Fruit fly (Drosophila melanogaster): ENCODE results near the gene Npc2e.

Npc2e gene

dm6 chr3R:10097531-10098295 is 44.6 kb downstream of the Npc2e start:
- peak; percentile 54 for TF ChIP-seq ey (GFP tag; optimal IDR thresholded peaks at IDR 0.05)
- no peak for TF ChIP-seq tai (GFP tag; optimal IDR thresholded peaks at IDR 0.05)
- no peak for TF ChIP-seq Rel (GFP tag; optimal IDR thresholded peaks at IDR 0.05)
- peak; percentile 72 for TF ChIP-seq Rel (tag; optimal IDR thresholded peaks at IDR 0.05)
- TF ChIP-seq CrebA (GFP tag; optimal IDR thresholded peaks at IDR 0.05; ENCODE audit: borderline replicate concordance), result no peak
- TF ChIP-seq usp (GFP tag; optimal IDR thresholded peaks at IDR 0.05), result no peak
- TF ChIP-seq dl (GFP tag; optimal IDR thresholded peaks at IDR 0.05; ENCODE audit: insufficient read depth in 1 of 2, partially characterized antibody in 2 of 2), result no peak
- peak; percentile 57 for TF ChIP-seq h (GFP tag; optimal IDR thresholded peaks at IDR 0.05)
- TF ChIP-seq sv (GFP tag; optimal IDR thresholded peaks at IDR 0.05), result peak; percentile 51
- TF ChIP-seq N (GFP tag; optimal IDR thresholded peaks at IDR 0.05), result no peak
- TF ChIP-seq Mio (GFP tag; optimal IDR thresholded peaks at IDR 0.05), result no peak
- TF ChIP-seq Jra (GFP tag; optimal IDR thresholded peaks at IDR 0.05), result peak; percentile 23
- TF ChIP-seq fru (GFP tag; optimal IDR thresholded peaks at IDR 0.05), result peak; percentile 32
- no peak for TF ChIP-seq Dif (GFP tag; optimal IDR thresholded peaks at IDR 0.05; ENCODE audit: partially characterized antibody)
- TF ChIP-seq OdsH (GFP tag; optimal IDR thresholded peaks at IDR 0.05), result peak; percentile 38
- peak; percentile 22 for TF ChIP-seq Sp1 (GFP tag; optimal IDR thresholded peaks at IDR 0.05)
- peak in 1 of 2 experiments; percentile 57 for TF ChIP-seq foxo (GFP tag; optimal IDR thresholded peaks at IDR 0.05)
- no peak for TF ChIP-seq Myc (optimal IDR thresholded peaks at IDR 0.05)
- TF ChIP-seq HLH106 (tag; optimal IDR thresholded peaks at IDR 0.05), result peak; percentile 27
- no peak for TF ChIP-seq GATAd (GFP tag; optimal IDR thresholded peaks at IDR 0.05)
- peak; percentile 36 for TF ChIP-seq rgr (GFP tag; optimal IDR thresholded peaks at IDR 0.05)
- peak; percentile 7 for TF ChIP-seq dmrt93B (GFP tag; optimal IDR thresholded peaks at IDR 0.05)

- TF ChIP-seq Dfd (GFP tag; optimal IDR thresholded peaks at IDR 0.05), result no peak
- TF ChIP-seq br (GFP tag; optimal IDR thresholded peaks at IDR 0.05), result no peak
- TF ChIP-seq Vsx2 (GFP tag; optimal IDR thresholded peaks at IDR 0.05; ENCODE audit: partially characterized antibody), result no peak
- no peak for TF ChIP-seq Hr78 (GFP tag; optimal IDR thresholded peaks at IDR 0.05)
- TF ChIP-seq Hr83 (GFP tag; optimal IDR thresholded peaks at IDR 0.05; ENCODE audit: poor library complexity, severe bottlenecking), result no peak
- TF ChIP-seq ey (GFP tag; optimal IDR thresholded peaks at IDR 0.05), result no peak
Observed at dm6 chr3R:10098296-10098675, 45.2 kb downstream of the Npc2e start.

- TF ChIP-seq Abd-B (GFP tag; optimal IDR thresholded peaks at IDR 0.05) (no peak), Hr78 (GFP tag; optimal IDR thresholded peaks at IDR 0.05) (no peak), Rel (GFP tag; optimal IDR thresholded peaks at IDR 0.05) (no peak), Rel (tag; optimal IDR thresholded peaks at IDR 0.05) (peak; percentile 10), Vsx2 (GFP tag; optimal IDR thresholded peaks at IDR 0.05; ENCODE audit: partially characterized antibody) (no peak), sage (GFP tag; optimal IDR thresholded peaks at IDR 0.05) (no peak), GATAd (GFP tag; optimal IDR thresholded peaks at IDR 0.05) (no peak), CG32264 (GFP tag; optimal IDR thresholded peaks at IDR 0.05) (no peak), woc (GFP tag; optimal IDR thresholded peaks at IDR 0.05) (no peak), Sp1 (GFP tag; optimal IDR thresholded peaks at IDR 0.05) (no peak), h (GFP tag; optimal IDR thresholded peaks at IDR 0.05) (peak; percentile 32), Hr83 (GFP tag; optimal IDR thresholded peaks at IDR 0.05; ENCODE audit: poor library complexity, severe bottlenecking) (no peak), Mio (GFP tag; optimal IDR thresholded peaks at IDR 0.05) (no peak), brk (GFP tag; optimal IDR thresholded peaks at IDR 0.05) (no peak)
Observed at dm6 chr3R:10099401-10099848, 46.3 kb downstream of the Npc2e start.

DNA sequence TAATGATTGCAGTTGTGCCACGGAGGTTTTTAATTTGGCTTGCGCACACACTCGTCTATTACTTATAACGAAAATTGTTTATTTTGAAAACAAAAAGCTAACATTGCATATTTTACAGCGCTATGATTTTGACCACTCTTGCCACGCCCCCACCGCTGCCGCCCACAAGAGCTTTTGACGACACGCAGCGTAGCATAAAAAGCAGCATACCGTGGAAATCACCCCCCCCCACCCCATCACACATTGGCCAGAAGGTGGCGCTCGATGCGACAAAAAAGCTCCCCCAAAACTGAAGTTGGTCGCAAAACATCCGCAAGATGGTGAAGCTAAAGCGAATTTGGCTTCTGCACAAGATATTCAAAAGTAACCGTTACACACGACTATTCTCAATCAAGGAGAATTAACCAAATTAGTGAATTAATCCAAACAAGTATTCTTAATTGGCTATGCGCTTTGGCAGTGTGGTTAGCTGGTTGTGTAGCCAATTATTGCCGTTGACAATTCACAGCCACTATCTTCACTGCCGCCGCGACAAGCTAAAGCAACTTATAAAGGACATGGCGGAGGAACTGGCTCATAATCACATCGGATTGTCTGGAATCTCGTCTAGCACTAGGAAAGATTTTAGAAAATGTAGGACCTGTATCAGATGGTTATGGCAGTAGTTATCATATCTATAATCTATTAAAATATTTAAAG is 47.5 kb downstream of the Npc2e start:
- peak; percentile 53 for TF ChIP-seq N (GFP tag; optimal IDR thresholded peaks at IDR 0.05)
- peak; percentile 84 for TF ChIP-seq Myc (optimal IDR thresholded peaks at IDR 0.05)
- TF ChIP-seq fru (GFP tag; optimal IDR thresholded peaks at IDR 0.05), result peak; percentile 17
- peak; percentile 3 to 41 for TF ChIP-seq dl (GFP tag; optimal IDR thresholded peaks at IDR 0.05; ENCODE audit: insufficient read depth in 1 of 2, partially characterized antibody in 2 of 2)
- TF ChIP-seq woc (GFP tag; optimal IDR thresholded peaks at IDR 0.05), result no peak
- no peak for TF ChIP-seq lola (GFP tag; optimal IDR thresholded peaks at IDR 0.05)
- peak; percentile 93 for TF ChIP-seq Dif (GFP tag; optimal IDR thresholded peaks at IDR 0.05; ENCODE audit: partially characterized antibody)
- TF ChIP-seq foxo (GFP tag; optimal IDR thresholded peaks at IDR 0.05), result peak in 1 of 2 experiments; percentile 60
- TF ChIP-seq HLH106 (tag; optimal IDR thresholded peaks at IDR 0.05), result peak; percentile 28
- TF ChIP-seq CG32264 (GFP tag; optimal IDR thresholded peaks at IDR 0.05), result no peak
- TF ChIP-seq Sp1 (GFP tag; optimal IDR thresholded peaks at IDR 0.05), result peak; percentile 14
- TF ChIP-seq Hr83 (GFP tag; optimal IDR thresholded peaks at IDR 0.05; ENCODE audit: poor library complexity, severe bottlenecking), result peak; percentile 53
- TF ChIP-seq h (GFP tag; optimal IDR thresholded peaks at IDR 0.05), result peak; percentile 47
- TF ChIP-seq dmrt93B (GFP tag; optimal IDR thresholded peaks at IDR 0.05), result no peak
